Worm (Caenorhabditis elegans) whole organism, L4/young adult: Measurements from ENCODE around the gene mlc-4.

ENCODE experiments used
- W03F9.2 ChIP-seq: fragments of 150-350 bp; optimal IDR thresholded peaks from 2 replicates; lab custom pipeline; 2014; ENCODE audit warnings: missing biosample characterization, missing genetic modification characterization
- him-1 ChIP-seq: sonication (generic microtip); optimal IDR thresholded peaks from 2 replicates; lab custom pipeline; 2016; ENCODE audit warnings: missing genotype, missing genetic modification reagents, missing genetic modification characterization, missing compliant biosample characterization

ce11 chrIII:3346665-3347064 is 46.9 kb downstream of the mlc-4 start:
- TF ChIP-seq him-1 (no peak), W03F9.2 (tag; lab: Kevin White, UChicago) (no peak)
